Worm (Caenorhabditis elegans) whole organism, late embryonic: ENCODE results near the gene ZK892.6.
A peak's percentile ranks its signal among the peaks of the same experiment; 100 is the strongest.

Experiments used
- T23F11.4 ChIP-seq: fragments of 200-800 bp; sonication (Bioruptor generic); optimal IDR thresholded peaks from 2 replicates; lab custom pipeline; 2018; ENCODE audit warnings: mild to moderate bottlenecking, missing genetic modification characterization, missing compliant biosample characterization
- ahr-1 ChIP-seq: sonication (generic microtip); optimal IDR thresholded peaks from 2 replicates; lab custom pipeline; 2016; ENCODE audit warnings: missing genetic modification characterization, missing compliant biosample characterization
- ama-1 ChIP-seq: fragments of 150-350 bp; optimal IDR thresholded peaks from 2 replicates; lab custom pipeline; 2014
- ceh-19 ChIP-seq: fragments of 200-800 bp; sonication (Bioruptor generic); optimal IDR thresholded peaks from 2 replicates; lab custom pipeline; 2018; ENCODE audit warnings: mild to moderate bottlenecking, missing genetic modification characterization, missing compliant biosample characterization
- gmeb-2 ChIP-seq: sonication (generic microtip); optimal IDR thresholded peaks from 2 replicates; lab custom pipeline; 2016; ENCODE audit warnings: missing genetic modification characterization, inconsistent platforms, missing compliant biosample characterization
- hlh-13 ChIP-seq: fragments of 200-800 bp; sonication (Bioruptor generic); optimal IDR thresholded peaks from 2 replicates; lab custom pipeline; 2018; ENCODE audit warnings: mild to moderate bottlenecking, missing genetic modification characterization, missing compliant biosample characterization
- hlh-30 ChIP-seq: sonication (generic microtip); optimal IDR thresholded peaks from 2 replicates; lab custom pipeline; 2017; ENCODE audit warnings: antibody characterized with exemption, missing genetic modification characterization, missing compliant biosample characterization; ENCODE audit not compliant: insufficient read depth
- madf-2 ChIP-seq: sonication (generic microtip); optimal IDR thresholded peaks from 2 replicates; lab custom pipeline; 2017; ENCODE audit warnings: missing genetic modification characterization, missing compliant biosample characterization
- nfya-1 ChIP-seq: sonication (generic microtip); optimal IDR thresholded peaks from 2 replicates; lab custom pipeline; 2017; ENCODE audit warnings: missing genetic modification characterization, mild to moderate bottlenecking, missing compliant biosample characterization, antibody characterized with exemption, moderate library complexity
- pqm-1 ChIP-seq: sonication (generic microtip); optimal IDR thresholded peaks from 2 replicates; lab custom pipeline; 2016; ENCODE audit warnings: missing genetic modification characterization, missing compliant biosample characterization
- sox-4 ChIP-seq: sonication (generic microtip); optimal IDR thresholded peaks from 2 replicates; lab custom pipeline; 2017; ENCODE audit warnings: mild to moderate bottlenecking, missing genetic modification characterization, inconsistent platforms, missing compliant biosample characterization
- tbx-2 ChIP-seq: sonication (generic microtip); optimal IDR thresholded peaks from 2 replicates; lab custom pipeline; 2016; ENCODE audit warnings: missing genetic modification characterization, missing compliant biosample characterization
- unc-86 ChIP-seq: sonication (generic microtip); optimal IDR thresholded peaks from 2 replicates; lab custom pipeline; 2016; ENCODE audit warnings: missing genetic modification characterization, missing compliant biosample characterization

DNA sequence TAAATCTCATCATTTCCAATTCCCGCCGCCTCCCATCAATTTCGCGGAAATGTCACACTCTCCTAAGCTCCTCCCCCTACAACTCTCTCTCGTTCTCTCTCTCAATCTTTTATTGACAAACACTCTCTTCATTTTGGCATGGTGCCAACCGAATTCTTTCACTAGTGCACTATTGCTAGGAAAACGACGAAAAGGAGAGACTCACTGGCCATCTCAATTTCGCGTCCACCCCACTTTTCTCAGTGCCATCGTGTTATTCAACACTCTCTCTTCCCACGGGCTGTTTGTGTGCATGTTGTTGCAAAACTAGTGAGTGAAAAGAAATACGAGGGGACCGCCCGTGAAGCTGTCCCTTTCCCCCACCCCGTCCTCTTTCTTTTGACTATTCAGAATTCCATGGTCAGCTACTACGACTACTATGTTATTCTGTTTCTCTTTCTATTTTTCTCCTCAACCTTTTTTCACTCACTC lies 5.0 kb upstream of the ZK892.6 start:
- peak; percentile 22 for TF ChIP-seq nfya-1 (tag; lab: Kevin White, UChicago)
- peak; percentile 45 for TF ChIP-seq ceh-19 (GFP tag; lab: Kevin White, UChicago)
- no peak for TF ChIP-seq sox-4 (tag; lab: Kevin White, UChicago)
- no peak for TF ChIP-seq madf-2
- TF ChIP-seq ahr-1 (tag; lab: Kevin White, UChicago) = no peak
- no peak for TF ChIP-seq gmeb-2 (tag; lab: Kevin White, UChicago)
- TF ChIP-seq unc-86 = no peak
- TF ChIP-seq hlh-30 (tag; lab: Kevin White, UChicago) = no peak
- TF ChIP-seq ama-1 = no peak
- TF ChIP-seq T23F11.4 = no peak
- peak; percentile 36 for TF ChIP-seq tbx-2 (tag; lab: Kevin White, UChicago)
- TF ChIP-seq pqm-1 = no peak
- no peak for TF ChIP-seq hlh-13 (GFP tag; lab: Kevin White, UChicago)
